Fruit fly (Drosophila melanogaster) whole organism, pupa: ENCODE data around the gene CSN5.

Experiments
- CG10348 ChIP-seq: fragments of 200-800 bp; sonication (Bioruptor generic); IDR thresholded peaks from 2 replicates; pipeline ENCODE4 v1.3.6; 2022; ENCODE audit warnings: missing biosample characterization, missing genetic modification characterization
- CG12605 ChIP-seq: fragments of 200-800 bp; sonication (Bioruptor generic); IDR thresholded peaks from 2 replicates; pipeline ENCODE4 v1.3.6; 2022; ENCODE audit warnings: missing biosample characterization, missing genetic modification characterization
- CG15710 ChIP-seq: fragments of 200-800 bp; sonication (Bioruptor generic); optimal IDR thresholded peaks from 2 replicates; lab custom pipeline; 2018; ENCODE audit warnings: missing biosample characterization, mild to moderate bottlenecking, missing genetic modification characterization, moderate library complexity
- CG4496 ChIP-seq: fragments of 200-800 bp; sonication (Bioruptor generic); IDR thresholded peaks from 3 replicates; pipeline ENCODE4 v1.3.6; 2022; ENCODE audit warnings: missing biosample characterization, missing genetic modification characterization
- CG8159 ChIP-seq: fragments of 200-800 bp; sonication (Bioruptor generic); optimal IDR thresholded peaks from 3 replicates; lab custom pipeline; 2018; ENCODE audit warnings: missing biosample characterization, mild to moderate bottlenecking, missing genetic modification characterization, moderate library complexity
- EcR ChIP-seq: fragments of 200-800 bp; sonication (Bioruptor generic); optimal IDR thresholded peaks from 3 replicates; lab custom pipeline; 2019; ENCODE audit warnings: missing biosample characterization, missing genetic modification characterization, mild to moderate bottlenecking, moderate library complexity, missing genetic modification reagents
- Pif1A ChIP-seq: fragments of 200-800 bp; sonication (Bioruptor generic); optimal IDR thresholded peaks from 3 replicates; lab custom pipeline; 2016; ENCODE audit warnings: missing biosample characterization, missing genetic modification characterization
- fd96Ca ChIP-seq: fragments of 200-800 bp; sonication (Bioruptor generic); IDR thresholded peaks from 3 replicates; pipeline ENCODE4 v1.3.6; 2022; ENCODE audit warnings: missing biosample characterization, missing genetic modification characterization
- rn ChIP-seq: fragments of 200-800 bp; sonication (Bioruptor generic); IDR thresholded peaks from 2 replicates; pipeline ENCODE4 v1.3.6; 2022; ENCODE audit warnings: missing biosample characterization, missing genetic modification characterization

dm6 chr3R:16476472-16476871, 6.6 kb downstream of the CSN5 start:
- no peak for TF ChIP-seq Pif1A
- no peak for TF ChIP-seq fd96Ca
- TF ChIP-seq CG4496 (GFP tag; lab: Robert Waterston, UW) = no peak
- TF ChIP-seq CG10348 (GFP tag; lab: Robert Waterston, UW) = no peak
- no peak for TF ChIP-seq rn (GFP tag; lab: Robert Waterston, UW)
- TF ChIP-seq CG12605 (GFP tag; lab: Robert Waterston, UW) = no peak
- TF ChIP-seq CG15710 (tag; lab: Kevin White, UChicago) = no peak
- TF ChIP-seq CG8159 (tag; lab: Kevin White, UChicago) = no peak
- TF ChIP-seq EcR (GFP tag; lab: Kevin White, UChicago) = no peak
